Worm (Caenorhabditis elegans): ENCODE measurements around the gene T20G5.12.

T20G5.12 gene

ce11 chrIII:10154993-10155392 lies 46.4 kb upstream of the T20G5.12 start:
- peak; percentile 4 for TF ChIP-seq zim-3 (tag; optimal IDR thresholded peaks at IDR 0.05)
- no peak for TF ChIP-seq pha-4 (tag; optimal IDR thresholded peaks at IDR 0.05)

- TF ChIP-seq hrde-1 (tag; optimal IDR thresholded peaks at IDR 0.05; ENCODE audit: borderline replicate concordance) = no peak
- TF ChIP-seq sptf-2 (GFP tag; optimal IDR thresholded peaks at IDR 0.05) = no peak
- TF ChIP-seq ceh-79 (tag; optimal IDR thresholded peaks at IDR 0.05) = no peak
- no peak for TF ChIP-seq athp-1 (tag; optimal IDR thresholded peaks at IDR 0.05)
- TF ChIP-seq akir-1 (GFP tag; optimal IDR thresholded peaks at IDR 0.05) = no peak
- TF ChIP-seq C17E4.6 (GFP tag; IDR thresholded peaks at IDR 0.05) = no peak
- no peak for TF ChIP-seq ceh-27 (GFP tag; optimal IDR thresholded peaks at IDR 0.05)
- no peak for TF ChIP-seq bed-1 (GFP tag; IDR thresholded peaks at IDR 0.05)
- TF ChIP-seq lin-40 (tag; optimal IDR thresholded peaks at IDR 0.05) = no peak
- no peak for TF ChIP-seq ceh-58 (GFP tag; IDR thresholded peaks at IDR 0.05)
- no peak for TF ChIP-seq ztf-6 (GFP tag; IDR thresholded peaks at IDR 0.05)
- TF ChIP-seq mcd-1 (GFP tag; IDR thresholded peaks at IDR 0.05) = no peak
- TF ChIP-seq egrh-3 (GFP tag; IDR thresholded peaks at IDR 0.05) = no peak
Observed at ce11 chrIII:10156269-10156668, 45.1 kb upstream of the T20G5.12 start.

ce11 chrIII:10160385-10160784 lies 41.0 kb upstream of the T20G5.12 start, which contains the start of the genes K08E5.5 and mua-3:
Gene K08E5.5 (minus strand): TSS chrIII:10160485.
Gene mua-3 (plus strand): TSS chrIII:10160697.
- TF ChIP-seq pha-4 (tag; optimal IDR thresholded peaks at IDR 0.05) (no peak), ccch-3 (GFP tag; optimal IDR thresholded peaks at IDR 0.05) (no peak), egl-18 (GFP tag; IDR thresholded peaks at IDR 0.05) (no peak), ceh-27 (GFP tag; optimal IDR thresholded peaks at IDR 0.05) (no peak), nhr-27 (tag; optimal IDR thresholded peaks at IDR 0.05) (no peak), hrde-1 (tag; optimal IDR thresholded peaks at IDR 0.05; ENCODE audit: borderline replicate concordance) (no peak), F55B11.4 (tag; optimal IDR thresholded peaks at IDR 0.05; ENCODE audit: borderline replicate concordance, insufficient read depth) (no peak), nhr-90 (tag; optimal IDR thresholded peaks at IDR 0.05) (no peak), nhr-120 (GFP tag; IDR thresholded peaks at IDR 0.05) (no peak), snpc-1.3 (tag; optimal IDR thresholded peaks at IDR 0.05; ENCODE audit: insufficient read depth) (no peak), madf-8 (GFP tag; conservative IDR thresholded peaks at IDR 0.05) (no peak), zim-3 (tag; optimal IDR thresholded peaks at IDR 0.05) (no peak), sdz-38 (tag; optimal IDR thresholded peaks at IDR 0.05) (no peak), unc-62 (GFP tag; optimal IDR thresholded peaks at IDR 0.05) (no peak), F57A8.1 (GFP tag; optimal IDR thresholded peaks at IDR 0.05) (no peak), attf-5 (GFP tag; optimal IDR thresholded peaks at IDR 0.05) (no peak), rcor-1 (GFP tag; IDR thresholded peaks at IDR 0.05) (no peak), lin-35 (GFP tag; optimal IDR thresholded peaks at IDR 0.05) (no peak), let-526 (GFP tag; IDR thresholded peaks at IDR 0.05) (no peak), T26A5.8 (tag; optimal IDR thresholded peaks at IDR 0.05) (no peak)

- TF ChIP-seq mes-4 (tag; optimal IDR thresholded peaks at IDR 0.05) (no peak), lin-40 (tag; optimal IDR thresholded peaks at IDR 0.05) (no peak), aptf-3 (GFP tag; IDR thresholded peaks at IDR 0.05) (no peak), zim-3 (tag; optimal IDR thresholded peaks at IDR 0.05) (no peak)
Observed at ce11 chrIII:10170265-10170664, 31.1 kb upstream of the T20G5.12 start.

- TF ChIP-seq snpc-4 (GFP tag; optimal IDR thresholded peaks at IDR 0.05) = no peak
- no peak for TF ChIP-seq snpc-4 (tag; optimal IDR thresholded peaks at IDR 0.05)
- no peak for TF ChIP-seq egrh-3 (GFP tag; IDR thresholded peaks at IDR 0.05)
- TF ChIP-seq ceh-79 (tag; optimal IDR thresholded peaks at IDR 0.05) = no peak
- TF ChIP-seq zim-3 (tag; optimal IDR thresholded peaks at IDR 0.05) = no peak
- TF ChIP-seq rec-8 (tag; optimal IDR thresholded peaks at IDR 0.05) = no peak
- TF ChIP-seq Y67H2A.10 (GFP tag; conservative IDR thresholded peaks at IDR 0.05) = no peak
- no peak for TF ChIP-seq ztf-6 (GFP tag; IDR thresholded peaks at IDR 0.05)
- TF ChIP-seq mel-28 (tag; optimal IDR thresholded peaks at IDR 0.05; ENCODE audit: borderline replicate concordance) = no peak
- no peak for TF ChIP-seq dox-1 (GFP tag; IDR thresholded peaks at IDR 0.05)
- TF ChIP-seq ZK185.1 (tag; optimal IDR thresholded peaks at IDR 0.05; ENCODE audit: poor library complexity, severe bottlenecking) = no peak
- TF ChIP-seq hmg-20 (GFP tag; IDR thresholded peaks at IDR 0.05) = no peak
- no peak for TF ChIP-seq him-1 (tag; optimal IDR thresholded peaks at IDR 0.05)
- TF ChIP-seq gei-17 (GFP tag; optimal IDR thresholded peaks at IDR 0.05) = no peak
Observed at ce11 chrIII:10178023-10178422, 23.4 kb upstream of the T20G5.12 start.
